Worm (Caenorhabditis elegans) whole organism, young adult: ENCODE measurements around the gene C40A11.8.

Source experiments
- F57A8.1 ChIP-seq: fragments of 200-800 bp; sonication (Bioruptor generic); optimal IDR thresholded peaks from 2 replicates; lab custom pipeline; 2018; ENCODE audit warnings: mild to moderate bottlenecking, missing genetic modification characterization, moderate library complexity, missing compliant biosample characterization
- athp-1 ChIP-seq: sonication (generic microtip); optimal IDR thresholded peaks from 2 replicates; lab custom pipeline; 2017; ENCODE audit warnings: mild to moderate bottlenecking, missing genetic modification characterization, missing compliant biosample characterization
- pha-4 ChIP-seq: fragments of 150-350 bp; sonication (generic microtip); optimal IDR thresholded peaks from 2 replicates; lab custom pipeline; 2014; ENCODE audit warnings: missing biosample characterization, missing genetic modification reagents, missing genetic modification characterization
- sdz-38 ChIP-seq: sonication (generic microtip); optimal IDR thresholded peaks from 2 replicates; lab custom pipeline; 2016; ENCODE audit warnings: missing genotype, missing genetic modification characterization, missing compliant biosample characterization

DNA sequence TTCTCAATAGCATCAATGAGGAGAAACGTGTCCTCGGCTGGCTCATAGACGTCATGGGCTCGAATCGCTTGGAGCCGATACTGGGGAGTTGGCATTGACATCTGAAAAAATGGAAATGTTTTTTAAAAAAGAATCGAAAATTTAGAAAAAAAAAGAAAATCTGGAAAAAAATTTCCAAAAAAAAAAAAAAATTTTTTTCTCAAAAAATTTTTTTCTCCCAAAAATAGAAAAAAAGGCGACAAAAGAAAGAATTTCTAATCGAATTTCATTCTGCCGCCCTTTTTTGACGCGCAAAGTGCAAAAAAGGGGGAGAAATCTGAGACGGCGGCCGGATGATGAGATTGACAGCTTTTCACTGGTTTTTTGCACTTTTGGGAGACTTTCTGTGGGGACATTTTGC lies 38.6 kb upstream of the C40A11.8 start, which contains the start of gene mtq-2:
- TF ChIP-seq sdz-38 (tag; lab: Kevin White, UChicago): no peak
- TF ChIP-seq pha-4 (tag; lab: Kevin White, UChicago): no peak
- TF ChIP-seq F57A8.1 (GFP tag; lab: Kevin White, UChicago): no peak
- TF ChIP-seq athp-1: no peak
